Fruit fly (Drosophila melanogaster): ENCODE data around the gene foxo.

Gene foxo

dm6 chr3R:14056320-14057053 is at the start of gene foxo:
Gene foxo (plus strand): TSS chr3R:14056945.
- peak; percentile 74 for TF ChIP-seq CG15710 (tag; optimal IDR thresholded peaks at IDR 0.05)
- TF ChIP-seq CG34367 (tag; optimal IDR thresholded peaks at IDR 0.05): peak; percentile 47
- TF ChIP-seq EcR (GFP tag; optimal IDR thresholded peaks at IDR 0.05): peak; percentile 43
- no peak; the same call in 1 of the 3 replicates for TF ChIP-seq fd96Ca (GFP tag; IDR thresholded peaks at IDR 0.05)
- TF ChIP-seq rn (GFP tag; IDR thresholded peaks at IDR 0.05): no peak
- peak; percentile 66 for TF ChIP-seq CG8301 (tag; optimal IDR thresholded peaks at IDR 0.05)
- TF ChIP-seq Ets98B (GFP tag; IDR thresholded peaks at IDR 0.05): peak; percentile 43
- TF ChIP-seq CG9948 (tag; optimal IDR thresholded peaks at IDR 0.05): peak; percentile 66
- TF ChIP-seq CG14655 (GFP tag; optimal IDR thresholded peaks at IDR 0.05): peak; percentile 70
- peak; percentile 60; the same call in 1 of the 2 replicates for TF ChIP-seq CG32121 (GFP tag; IDR thresholded peaks at IDR 0.05)
- TF ChIP-seq CG13204 (GFP tag; optimal IDR thresholded peaks at IDR 0.05): peak; percentile 39
- TF ChIP-seq D1 (tag; optimal IDR thresholded peaks at IDR 0.05): peak; percentile 69
- TF ChIP-seq gl (tag; optimal IDR thresholded peaks at IDR 0.05): no peak
- TF ChIP-seq CG10348 (GFP tag; IDR thresholded peaks at IDR 0.05): no peak
- TF ChIP-seq Snoo (tag; optimal IDR thresholded peaks at IDR 0.05): peak; percentile 59
- TF ChIP-seq Pif1A (GFP tag; optimal IDR thresholded peaks at IDR 0.05): peak; percentile 54
- peak; percentile 43 for TF ChIP-seq Pif1B (GFP tag; optimal IDR thresholded peaks at IDR 0.05)
- peak; percentile 62; the same call in 1 of the 2 replicates for TF ChIP-seq CG12605 (GFP tag; IDR thresholded peaks at IDR 0.05)
- TF ChIP-seq CG4496 (GFP tag; IDR thresholded peaks at IDR 0.05): peak; percentile 70; the same call in 1 of the 3 replicates
- TF ChIP-seq CG8159 (tag; optimal IDR thresholded peaks at IDR 0.05): peak; percentile 76
- TF ChIP-seq CG17806 (tag; optimal IDR thresholded peaks at IDR 0.05): peak; percentile 66

- TF ChIP-seq gl (tag; optimal IDR thresholded peaks at IDR 0.05) (peak; percentile 50), D1 (tag; optimal IDR thresholded peaks at IDR 0.05) (peak; percentile 71), Snoo (tag; optimal IDR thresholded peaks at IDR 0.05) (no peak), fd96Ca (GFP tag; IDR thresholded peaks at IDR 0.05) (peak; percentile 58; the same call in 2 of the 3 replicates), Ets98B (GFP tag; IDR thresholded peaks at IDR 0.05) (peak; percentile 66), CG9948 (tag; optimal IDR thresholded peaks at IDR 0.05) (peak; percentile 60), CG14655 (GFP tag; optimal IDR thresholded peaks at IDR 0.05) (peak; percentile 82), CG4496 (GFP tag; IDR thresholded peaks at IDR 0.05) (peak; percentile 61; the same call in 2 of the 3 replicates), CG12605 (GFP tag; IDR thresholded peaks at IDR 0.05) (peak; percentile 88), Pif1A (GFP tag; optimal IDR thresholded peaks at IDR 0.05) (no peak), CG8159 (tag; optimal IDR thresholded peaks at IDR 0.05) (peak; percentile 95), CG15710 (tag; optimal IDR thresholded peaks at IDR 0.05) (peak; percentile 72), rn (GFP tag; IDR thresholded peaks at IDR 0.05) (peak; percentile 72), CG17806 (tag; optimal IDR thresholded peaks at IDR 0.05) (peak; percentile 94), CG8301 (tag; optimal IDR thresholded peaks at IDR 0.05) (peak; percentile 87), CG32121 (GFP tag; IDR thresholded peaks at IDR 0.05) (peak; percentile 72), CG10348 (GFP tag; IDR thresholded peaks at IDR 0.05) (no peak; the same call in 1 of the 2 replicates), CG13204 (GFP tag; optimal IDR thresholded peaks at IDR 0.05) (no peak), CG34367 (tag; optimal IDR thresholded peaks at IDR 0.05) (peak; percentile 33), Pif1B (GFP tag; optimal IDR thresholded peaks at IDR 0.05) (peak; percentile 31), EcR (GFP tag; optimal IDR thresholded peaks at IDR 0.05) (no peak)
These were observed 49.2 kb upstream of the foxo start for dm6 chr3R:14007550-14007949.

dm6 chr3R:14008854-14009253 is 47.9 kb upstream of the foxo start:
- TF ChIP-seq EcR (GFP tag; optimal IDR thresholded peaks at IDR 0.05): no peak
- peak; percentile 89 for TF ChIP-seq CG12605 (GFP tag; IDR thresholded peaks at IDR 0.05)
- TF ChIP-seq CG17806 (tag; optimal IDR thresholded peaks at IDR 0.05): peak; percentile 78
- TF ChIP-seq Ets98B (GFP tag; IDR thresholded peaks at IDR 0.05): peak; percentile 93
- peak; percentile 86 for TF ChIP-seq Pif1A (GFP tag; optimal IDR thresholded peaks at IDR 0.05)
- peak; percentile 59 for TF ChIP-seq CG15710 (tag; optimal IDR thresholded peaks at IDR 0.05)
- peak; percentile 63 for TF ChIP-seq CG34367 (tag; optimal IDR thresholded peaks at IDR 0.05)
- peak; percentile 47 for TF ChIP-seq Snoo (tag; optimal IDR thresholded peaks at IDR 0.05)
- peak; percentile 66 for TF ChIP-seq CG9948 (tag; optimal IDR thresholded peaks at IDR 0.05)
- peak; percentile 85 for TF ChIP-seq CG14655 (GFP tag; optimal IDR thresholded peaks at IDR 0.05)
- TF ChIP-seq CG4496 (GFP tag; IDR thresholded peaks at IDR 0.05): peak; percentile 94
- TF ChIP-seq rn (GFP tag; IDR thresholded peaks at IDR 0.05): peak; percentile 87
- TF ChIP-seq CG32121 (GFP tag; IDR thresholded peaks at IDR 0.05): peak; percentile 91
- peak; percentile 75 for TF ChIP-seq CG8159 (tag; optimal IDR thresholded peaks at IDR 0.05)
- TF ChIP-seq fd96Ca (GFP tag; IDR thresholded peaks at IDR 0.05): peak; percentile 94
- peak; percentile 13 for TF ChIP-seq gl (tag; optimal IDR thresholded peaks at IDR 0.05)
- peak; percentile 88 for TF ChIP-seq CG8301 (tag; optimal IDR thresholded peaks at IDR 0.05)
- TF ChIP-seq D1 (tag; optimal IDR thresholded peaks at IDR 0.05): peak; percentile 39
- peak; percentile 69 for TF ChIP-seq Pif1B (GFP tag; optimal IDR thresholded peaks at IDR 0.05)
- TF ChIP-seq CG13204 (GFP tag; optimal IDR thresholded peaks at IDR 0.05): peak; percentile 8
- TF ChIP-seq CG10348 (GFP tag; IDR thresholded peaks at IDR 0.05): peak; percentile 73

- TF ChIP-seq D1 (tag; optimal IDR thresholded peaks at IDR 0.05) (no peak), Pif1A (GFP tag; optimal IDR thresholded peaks at IDR 0.05) (peak; percentile 16)
These were observed 47.1 kb upstream of the foxo start for dm6 chr3R:14009643-14010042.

- TF ChIP-seq CG9948 (tag; optimal IDR thresholded peaks at IDR 0.05) (no peak), CG4496 (GFP tag; IDR thresholded peaks at IDR 0.05) (no peak), EcR (GFP tag; optimal IDR thresholded peaks at IDR 0.05) (no peak), fd96Ca (GFP tag; IDR thresholded peaks at IDR 0.05) (no peak), CG17806 (tag; optimal IDR thresholded peaks at IDR 0.05) (no peak), CG13204 (GFP tag; optimal IDR thresholded peaks at IDR 0.05) (no peak), gl (tag; optimal IDR thresholded peaks at IDR 0.05) (no peak), CG34367 (tag; optimal IDR thresholded peaks at IDR 0.05) (no peak), Pif1A (GFP tag; optimal IDR thresholded peaks at IDR 0.05) (no peak), CG12605 (GFP tag; IDR thresholded peaks at IDR 0.05) (no peak), D1 (tag; optimal IDR thresholded peaks at IDR 0.05) (no peak), CG8159 (tag; optimal IDR thresholded peaks at IDR 0.05) (no peak), CG10348 (GFP tag; IDR thresholded peaks at IDR 0.05) (no peak), Pif1B (GFP tag; optimal IDR thresholded peaks at IDR 0.05) (no peak), CG15710 (tag; optimal IDR thresholded peaks at IDR 0.05) (no peak), Ets98B (GFP tag; IDR thresholded peaks at IDR 0.05) (no peak), rn (GFP tag; IDR thresholded peaks at IDR 0.05) (no peak), CG32121 (GFP tag; IDR thresholded peaks at IDR 0.05) (no peak), CG14655 (GFP tag; optimal IDR thresholded peaks at IDR 0.05) (no peak), Snoo (tag; optimal IDR thresholded peaks at IDR 0.05) (no peak)
These were observed 45.6 kb upstream of the foxo start for dm6 chr3R:14011175-14011574.

Measured in whole organism, pupa.